Worm (Caenorhabditis elegans): Measurements from ENCODE around the gene Y54G2A.49.

The Y54G2A.49 gene

DNA sequence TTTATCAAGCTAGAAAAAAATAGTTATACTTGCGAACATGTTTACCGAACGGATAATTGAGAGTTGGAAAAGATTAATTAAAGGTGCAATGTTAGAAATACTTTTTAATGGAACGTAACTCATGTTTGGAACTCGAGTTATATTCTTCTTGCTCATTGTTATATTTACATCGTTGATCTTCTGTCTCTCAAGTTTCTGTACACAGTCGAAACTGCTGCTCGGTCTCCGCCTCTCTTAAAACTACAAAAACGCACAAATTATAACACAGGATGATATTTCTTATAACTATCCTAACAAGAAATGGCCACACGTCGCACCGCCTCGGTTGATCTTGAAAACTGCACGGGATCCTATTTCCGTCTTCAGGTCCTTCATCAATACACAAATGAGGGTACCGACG, 18.5 kb downstream of the Y54G2A.49 start, which contains the start of gene pudl-2:
Gene pudl-2 (plus strand): TSS at position 301 of the 400 bp plus-strand sequence.
- no peak for TF ChIP-seq unc-39 (tag; optimal IDR thresholded peaks at IDR 0.05)
- TF ChIP-seq bed-3 (GFP tag; optimal IDR thresholded peaks at IDR 0.05), result no peak
- TF ChIP-seq lin-13 (tag; optimal IDR thresholded peaks at IDR 0.05), result no peak
- no peak for TF ChIP-seq drap-1 (GFP tag; optimal IDR thresholded peaks at IDR 0.05)
- no peak for TF ChIP-seq lsy-2 (tag; optimal IDR thresholded peaks at IDR 0.05)
- no peak for TF ChIP-seq sptf-1 (tag; optimal IDR thresholded peaks at IDR 0.05)
- TF ChIP-seq ceh-83 (GFP tag; optimal IDR thresholded peaks at IDR 0.05), result no peak
- TF ChIP-seq ceh-43 (GFP tag; optimal IDR thresholded peaks at IDR 0.05), result no peak
- TF ChIP-seq hlh-1 (tag; optimal IDR thresholded peaks at IDR 0.05), result no peak
- TF ChIP-seq cnd-1 (tag; optimal IDR thresholded peaks at IDR 0.05), result no peak
- TF ChIP-seq nhr-237 (tag; optimal IDR thresholded peaks at IDR 0.05), result no peak
- no peak for TF ChIP-seq snpc-4 (tag; optimal IDR thresholded peaks at IDR 0.05)
- no peak for TF ChIP-seq nhr-76 (tag; optimal IDR thresholded peaks at IDR 0.05)
- no peak for TF ChIP-seq flh-1 (GFP tag; optimal IDR thresholded peaks at IDR 0.05)
- no peak for TF ChIP-seq mep-1 (tag; optimal IDR thresholded peaks at IDR 0.05)
- no peak for TF ChIP-seq M03D4.4 (tag; optimal IDR thresholded peaks at IDR 0.05)
- TF ChIP-seq mab-5 (tag; optimal IDR thresholded peaks at IDR 0.05), result no peak
- no peak for TF ChIP-seq elt-3 (tag; optimal IDR thresholded peaks at IDR 0.05)
- TF ChIP-seq unc-120 (tag; optimal IDR thresholded peaks at IDR 0.05; ENCODE audit: poor library complexity, severe bottlenecking), result no peak
- TF ChIP-seq nhr-28 (tag; optimal IDR thresholded peaks at IDR 0.05), result no peak

- no peak for TF ChIP-seq ceh-83 (GFP tag; optimal IDR thresholded peaks at IDR 0.05)
- TF ChIP-seq elt-3 (tag; optimal IDR thresholded peaks at IDR 0.05), result no peak
- no peak for TF ChIP-seq snpc-4 (tag; optimal IDR thresholded peaks at IDR 0.05)
- TF ChIP-seq unc-39 (tag; optimal IDR thresholded peaks at IDR 0.05), result no peak
- TF ChIP-seq zip-8 (tag; optimal IDR thresholded peaks at IDR 0.05), result no peak
- TF ChIP-seq sem-2 (GFP tag; optimal IDR thresholded peaks at IDR 0.05), result no peak
- no peak for TF ChIP-seq ham-2 (GFP tag; optimal IDR thresholded peaks at IDR 0.05)
Measured at ce11 chrIV:2832587-2832986, 20.5 kb downstream of the Y54G2A.49 start, which contains the start of the genes Y54G2A.48 and pudl-1. Gene Y54G2A.48, minus strand, starts transcription at chrIV:2832687. Gene pudl-1, plus strand, starts transcription at chrIV:2832906.

DNA sequence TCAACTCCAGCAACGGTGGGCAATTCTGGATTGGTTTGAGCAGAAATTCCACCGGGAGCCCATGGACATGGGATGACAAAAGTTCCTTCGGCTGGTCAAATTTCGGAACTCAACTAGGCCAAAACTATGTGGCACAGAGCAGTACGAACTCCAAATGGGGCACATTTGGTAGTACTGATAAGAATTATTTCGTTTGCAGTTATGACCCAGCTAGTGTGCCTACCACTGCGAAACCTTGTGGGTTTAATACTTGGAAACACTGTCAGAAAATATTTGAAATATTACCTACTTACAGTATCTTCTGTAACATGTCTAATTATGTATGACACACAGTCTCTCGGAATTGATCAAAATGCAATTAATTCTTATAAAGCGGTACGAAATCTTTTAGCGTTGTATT, 26.7 kb downstream of the Y54G2A.49 start:
- TF ChIP-seq pha-4 (tag; optimal IDR thresholded peaks at IDR 0.05), result no peak
- no peak for TF ChIP-seq unc-39 (tag; optimal IDR thresholded peaks at IDR 0.05)
- TF ChIP-seq ceh-43 (GFP tag; optimal IDR thresholded peaks at IDR 0.05), result no peak
- no peak for TF ChIP-seq tbx-8 (GFP tag; optimal IDR thresholded peaks at IDR 0.05)
- TF ChIP-seq drap-1 (GFP tag; optimal IDR thresholded peaks at IDR 0.05), result no peak
- TF ChIP-seq sem-2 (GFP tag; optimal IDR thresholded peaks at IDR 0.05), result no peak
- no peak for TF ChIP-seq snpc-4 (tag; optimal IDR thresholded peaks at IDR 0.05)

DNA sequence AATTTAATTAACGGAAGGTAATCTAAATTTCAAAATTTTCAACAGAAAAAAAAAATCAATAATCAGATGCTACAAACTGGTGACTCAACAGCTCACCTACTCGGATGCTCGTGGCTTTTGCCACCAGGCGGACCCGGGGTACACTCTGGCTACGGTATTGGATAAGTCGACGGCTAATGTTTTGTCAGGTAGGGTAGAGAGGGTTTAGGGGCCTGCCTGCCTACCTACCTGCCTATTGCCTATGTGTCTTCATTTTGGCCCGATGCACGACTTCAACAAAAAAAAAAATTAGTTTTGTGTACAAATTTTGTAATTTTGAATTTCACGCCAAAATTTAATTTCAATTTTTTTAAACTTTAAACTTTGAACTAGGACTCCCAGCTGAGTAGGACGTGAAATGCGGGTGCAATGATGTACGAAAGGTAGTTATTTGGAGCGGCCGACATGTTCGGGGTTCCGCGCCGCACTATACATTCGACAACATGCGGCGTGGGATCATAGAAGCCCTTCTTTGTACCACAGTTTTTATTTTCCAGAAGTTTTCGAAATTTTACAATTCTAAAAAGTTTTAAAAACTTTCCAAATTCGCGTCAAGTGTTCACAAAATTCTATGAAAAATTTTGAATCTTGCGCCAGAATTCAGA, 27.5 kb downstream of the Y54G2A.49 start:
- no peak for TF ChIP-seq tbx-8 (GFP tag; optimal IDR thresholded peaks at IDR 0.05)
- TF ChIP-seq ceh-83 (GFP tag; optimal IDR thresholded peaks at IDR 0.05), result peak; percentile 3

- no peak for TF ChIP-seq zip-8 (tag; optimal IDR thresholded peaks at IDR 0.05)
- TF ChIP-seq flh-1 (GFP tag; optimal IDR thresholded peaks at IDR 0.05), result no peak
- no peak for TF ChIP-seq nhr-28 (tag; optimal IDR thresholded peaks at IDR 0.05)
- no peak for TF ChIP-seq sem-2 (GFP tag; optimal IDR thresholded peaks at IDR 0.05)
- TF ChIP-seq unc-39 (tag; optimal IDR thresholded peaks at IDR 0.05), result no peak
- no peak for TF ChIP-seq mab-5 (tag; optimal IDR thresholded peaks at IDR 0.05)
- no peak for TF ChIP-seq M03D4.4 (tag; optimal IDR thresholded peaks at IDR 0.05)
- TF ChIP-seq ceh-39 (tag; optimal IDR thresholded peaks at IDR 0.05), result no peak
- TF ChIP-seq nhr-76 (tag; optimal IDR thresholded peaks at IDR 0.05), result no peak
- no peak for TF ChIP-seq lin-13 (tag; optimal IDR thresholded peaks at IDR 0.05)
- TF ChIP-seq nhr-237 (tag; optimal IDR thresholded peaks at IDR 0.05), result no peak
- TF ChIP-seq nhr-2 (tag; optimal IDR thresholded peaks at IDR 0.05), result no peak
- no peak for TF ChIP-seq blmp-1 (tag; optimal IDR thresholded peaks at IDR 0.05)
Measured at ce11 chrIV:2823446-2823845, 29.6 kb downstream of the Y54G2A.49 start, which contains the start of gene clec-80. Gene clec-80, plus strand, starts transcription at chrIV:2823746.

ce11 chrIV:2820408-2820807, 32.7 kb downstream of the Y54G2A.49 start, which contains the start of gene Y54G2A.37:
Gene Y54G2A.37, plus strand, starts transcription at chrIV:2820708.
- TF ChIP-seq ceh-43 (GFP tag; optimal IDR thresholded peaks at IDR 0.05), result no peak
- no peak for TF ChIP-seq ham-2 (GFP tag; optimal IDR thresholded peaks at IDR 0.05)
- TF ChIP-seq hlh-1 (tag; optimal IDR thresholded peaks at IDR 0.05), result no peak
- no peak for TF ChIP-seq lin-32 (GFP tag; optimal IDR thresholded peaks at IDR 0.05)
- TF ChIP-seq unc-120 (tag; optimal IDR thresholded peaks at IDR 0.05; ENCODE audit: poor library complexity, severe bottlenecking), result no peak
- TF ChIP-seq nhr-76 (tag; optimal IDR thresholded peaks at IDR 0.05), result no peak
- TF ChIP-seq ceh-39 (tag; optimal IDR thresholded peaks at IDR 0.05), result no peak
- no peak for TF ChIP-seq mep-1 (tag; optimal IDR thresholded peaks at IDR 0.05)
- TF ChIP-seq lin-13 (tag; optimal IDR thresholded peaks at IDR 0.05), result no peak
- TF ChIP-seq nhr-237 (tag; optimal IDR thresholded peaks at IDR 0.05), result no peak
- TF ChIP-seq snpc-4 (tag; optimal IDR thresholded peaks at IDR 0.05), result no peak
